Fruit fly (Drosophila melanogaster) Kc167 (cell line): ENCODE measurements around the gene fd102C.

Experiments used
- Myc ChIP-seq: fragments of >200 bp; optimal IDR thresholded peaks from 2 replicates; lab custom pipeline; 2017; ENCODE audit warnings: missing external identifiers
- Sin3A ChIP-seq: fragments of >200 bp; optimal IDR thresholded peaks from 2 replicates; lab custom pipeline; 2018; ENCODE audit warnings: missing external identifiers
- h ChIP-seq: fragments of >200 bp; optimal IDR thresholded peaks from 3 replicates; lab custom pipeline; 2018; ENCODE audit warnings: missing external identifiers
- psq ChIP-seq: fragments of >200 bp; optimal IDR thresholded peaks from 2 replicates; lab custom pipeline; 2017; ENCODE audit warnings: missing external identifiers
- ttk ChIP-seq: sonication (Bioruptor generic); optimal IDR thresholded peaks from 2 replicates; lab custom pipeline; 2017; ENCODE audit warnings: missing external identifiers

- TF ChIP-seq ttk (lab: Kevin White, UChicago) = no peak
- TF ChIP-seq Myc = no peak
- TF ChIP-seq psq (lab: Kevin White, UChicago) = no peak
- no peak for TF ChIP-seq h (lab: Kevin White, UChicago)
- no peak for TF ChIP-seq Sin3A (lab: Kevin White, UChicago)
These were observed 34.9 kb upstream of the fd102C start for dm6 chr4:879061-879708.
